Worm (Caenorhabditis elegans): ENCODE measurements around the gene ipla-7.

DNA sequence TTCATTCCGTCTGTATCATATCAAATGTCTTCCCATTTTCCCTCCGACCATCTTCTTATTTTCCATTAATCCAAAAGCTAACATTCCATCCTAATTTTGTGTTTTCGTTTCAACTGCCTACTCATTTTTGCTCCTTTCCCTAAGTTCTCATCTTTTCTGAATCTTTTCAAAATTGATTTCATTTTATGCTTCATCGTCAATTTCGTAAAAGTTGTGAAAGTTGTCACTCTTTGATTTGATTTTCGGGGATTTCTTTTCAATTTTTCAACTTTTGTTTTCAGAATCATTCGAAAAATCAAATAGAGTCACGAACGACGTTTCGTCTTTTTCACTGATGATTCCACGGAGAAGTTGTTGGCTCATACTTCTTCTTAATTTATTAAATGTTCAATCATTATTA is 4.9 kb upstream of the ipla-7 start, which contains the start of gene cwn-2:
- TF ChIP-seq cog-1 (tag; optimal IDR thresholded peaks at IDR 0.05), result no peak
- TF ChIP-seq ztf-23 (GFP tag; IDR thresholded peaks at IDR 0.05), result no peak
- TF ChIP-seq med-1 (GFP tag; optimal IDR thresholded peaks at IDR 0.05; ENCODE audit: insufficient read depth), result no peak
- no peak for TF ChIP-seq T22C8.4 (GFP tag; IDR thresholded peaks at IDR 0.05)
- no peak for TF ChIP-seq flt-1 (GFP tag; IDR thresholded peaks at IDR 0.05)
- TF ChIP-seq klf-2 (GFP tag; conservative IDR thresholded peaks at IDR 0.05), result no peak

All from whole organism, midembryonic.